Fruit fly (Drosophila melanogaster): ENCODE data around the gene Elo68beta.

The Elo68beta gene

DNA sequence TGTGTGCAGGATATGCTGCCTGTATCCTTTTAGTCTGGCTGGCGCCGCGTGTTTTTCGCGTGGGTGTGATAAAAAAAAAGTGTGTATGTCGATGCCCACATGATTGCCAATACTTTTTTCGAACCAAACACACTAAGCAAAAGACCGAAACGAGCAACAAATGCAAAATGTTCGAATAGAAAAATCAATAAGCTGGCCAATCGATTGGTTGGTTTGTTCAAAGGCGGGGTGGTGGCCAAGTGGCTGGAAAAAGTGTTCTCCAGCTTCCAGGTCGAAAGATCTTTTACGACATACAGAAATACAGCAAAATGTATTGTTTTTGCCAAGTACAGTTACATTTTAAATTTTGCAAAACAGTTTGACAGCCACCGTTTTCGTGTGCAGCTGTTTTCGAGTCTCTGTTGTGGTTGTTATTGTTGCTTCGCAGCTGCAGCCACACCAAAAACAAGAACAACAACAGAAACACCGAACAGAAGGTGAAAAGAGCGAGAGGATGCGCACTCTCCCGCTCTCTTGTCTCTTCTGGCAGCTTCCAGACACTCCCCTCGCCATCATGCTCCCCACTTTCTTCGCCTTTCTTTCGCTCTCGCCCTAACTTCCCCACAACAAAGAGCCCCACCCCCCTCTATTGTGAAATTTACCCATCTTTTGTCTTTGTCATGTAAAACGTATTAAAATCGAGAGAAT is 22.2 kb upstream of the Elo68beta start (continued):
- TF ChIP-seq CG6813 (GFP tag; optimal IDR thresholded peaks at IDR 0.05) = no peak
- TF ChIP-seq sens-2 (GFP tag; IDR thresholded peaks at IDR 0.05) = no peak
- TF ChIP-seq onecut (GFP tag; IDR thresholded peaks at IDR 0.05) = peak; percentile 92
- no peak for TF ChIP-seq jing (GFP tag; optimal IDR thresholded peaks at IDR 0.05)
- TF ChIP-seq jigr1 (GFP tag; IDR thresholded peaks at IDR 0.05) = no peak
- TF ChIP-seq CG3838 (GFP tag; optimal IDR thresholded peaks at IDR 0.05) = no peak
- TF ChIP-seq yki (optimal IDR thresholded peaks at IDR 0.05) = peak; percentile 72
- TF ChIP-seq CG34376 (GFP tag; optimal IDR thresholded peaks at IDR 0.05) = no peak
- TF ChIP-seq chif (GFP tag; optimal IDR thresholded peaks at IDR 0.05) = no peak
- TF ChIP-seq her (GFP tag; optimal IDR thresholded peaks at IDR 0.05) = no peak
- TF ChIP-seq HHEX (GFP tag; optimal IDR thresholded peaks at IDR 0.05) = no peak
- TF ChIP-seq HLH4C (GFP tag; IDR thresholded peaks at IDR 0.05; ENCODE audit: partially characterized antibody) = 0 out of 3 replicates have a peak, but pooled peaks have one; percentile 19
- TF ChIP-seq CG4424 (GFP tag; optimal IDR thresholded peaks at IDR 0.05) = no peak
- TF ChIP-seq Jarid2 (GFP tag; optimal IDR thresholded peaks at IDR 0.05) = no peak
- no peak for TF ChIP-seq eve (GFP tag; optimal IDR thresholded peaks at IDR 0.05)
- no peak for TF ChIP-seq NC2β (GFP tag; optimal IDR thresholded peaks at IDR 0.05)
- TF ChIP-seq lilli (GFP tag; optimal IDR thresholded peaks at IDR 0.05) = no peak
- peak; percentile 96 for TF ChIP-seq CG6654 (GFP tag; optimal IDR thresholded peaks at IDR 0.05)
- TF ChIP-seq CG1647 (GFP tag; optimal IDR thresholded peaks at IDR 0.05) = no peak
- no peak for TF ChIP-seq pan (optimal IDR thresholded peaks at IDR 0.05)
- TF ChIP-seq pan (GFP tag; optimal IDR thresholded peaks at IDR 0.05 in 1 of 2, IDR thresholded peaks at IDR 0.05 in 1 of 2) = no peak
- TF ChIP-seq zen (tag; optimal IDR thresholded peaks at IDR 0.05) = no peak
- peak; percentile 71 to 88 for TF ChIP-seq Trl (optimal IDR thresholded peaks at IDR 0.05)
- no peak for TF ChIP-seq Trl (GFP tag; optimal IDR thresholded peaks at IDR 0.05)
- TF ChIP-seq CG12769 (tag; optimal IDR thresholded peaks at IDR 0.05) = peak; percentile 2
- TF ChIP-seq nom (GFP tag; optimal IDR thresholded peaks at IDR 0.05) = peak; percentile 41
- no peak for TF ChIP-seq fru (optimal IDR thresholded peaks at IDR 0.05)
- no peak for TF ChIP-seq Rx (GFP tag; IDR thresholded peaks at IDR 0.05)
- no peak for TF ChIP-seq tin (GFP tag; optimal IDR thresholded peaks at IDR 0.05)
- TF ChIP-seq ase (GFP tag; IDR thresholded peaks at IDR 0.05) = 0 out of 3 replicates have a peak, but pooled peaks have one; percentile 8
- TF ChIP-seq CG8924 (tag; optimal IDR thresholded peaks at IDR 0.05) = no peak
- peak; percentile 25 for TF ChIP-seq sd (tag; optimal IDR thresholded peaks at IDR 0.05)
- TF ChIP-seq croc (GFP tag; conservative IDR thresholded peaks at IDR 0.05) = no peak
- TF ChIP-seq CkIIα-i1 (GFP tag; IDR thresholded peaks at IDR 0.05) = no peak
- TF ChIP-seq pros (GFP tag; optimal IDR thresholded peaks at IDR 0.05) = no peak
- TF ChIP-seq Atf-2 (GFP tag; optimal IDR thresholded peaks at IDR 0.05) = no peak

dm6 chr3L:11123088-11123487 is 21.6 kb upstream of the Elo68beta start, which contains the start of the genes Ufd1 and NaPi-III:
Gene Ufd1, minus strand, starts transcription at chr3L:11123216.
Gene NaPi-III, plus strand, starts transcription at chr3L:11123348.
- TF ChIP-seq Atf3 (GFP tag; optimal IDR thresholded peaks at IDR 0.05) (peak; percentile 5), ttk (GFP tag; IDR thresholded peaks at IDR 0.05) (no peak), ATbp (GFP tag; optimal IDR thresholded peaks at IDR 0.05) (no peak), Max (GFP tag; optimal IDR thresholded peaks at IDR 0.05) (no peak), vfl (GFP tag; optimal IDR thresholded peaks at IDR 0.05) (peak; percentile 38), fd102C (GFP tag; optimal IDR thresholded peaks at IDR 0.05) (no peak), CG16863 (GFP tag; optimal IDR thresholded peaks at IDR 0.05) (peak; percentile 8), CG33557 (GFP tag; optimal IDR thresholded peaks at IDR 0.05) (no peak), dati (GFP tag; IDR thresholded peaks at IDR 0.05) (no peak), Nf-YC (tag; optimal IDR thresholded peaks at IDR 0.05) (no peak), Awh (GFP tag; IDR thresholded peaks at IDR 0.05) (no peak), CG14860 (GFP tag; IDR thresholded peaks at IDR 0.05; ENCODE audit: partially characterized antibody) (peak; percentile 64), CG8290 (GFP tag; optimal IDR thresholded peaks at IDR 0.05) (peak; percentile 26), CG8290 (tag; optimal IDR thresholded peaks at IDR 0.05) (peak in 1 of 2 experiments; percentile 90), D (optimal IDR thresholded peaks at IDR 0.05) (no peak), D (GFP tag; optimal IDR thresholded peaks at IDR 0.05) (peak; percentile 4), p53 (GFP tag; optimal IDR thresholded peaks at IDR 0.05) (peak; percentile 78), CG2120 (GFP tag; optimal IDR thresholded peaks at IDR 0.05) (peak; percentile 41), Sry-δ (GFP tag; optimal IDR thresholded peaks at IDR 0.05) (peak; percentile 97)
